Worm (Caenorhabditis elegans) whole organism, early embryonic: Measurements from ENCODE around the gene cyp-33C11.

Source experiments
- B0310.2 ChIP-seq: sonication (generic microtip); optimal IDR thresholded peaks from 2 replicates; lab custom pipeline; 2016; ENCODE audit warnings: mild to moderate bottlenecking, missing genetic modification characterization, missing compliant biosample characterization
- F13C5.2 ChIP-seq: sonication (generic microtip); optimal IDR thresholded peaks from 2 replicates; lab custom pipeline; 2017; ENCODE audit warnings: mild to moderate bottlenecking, missing genetic modification characterization, inconsistent platforms, missing compliant biosample characterization
- aly-1 ChIP-seq: sonication (generic microtip); optimal IDR thresholded peaks from 2 replicates; lab custom pipeline; 2016; ENCODE audit warnings: missing genetic modification characterization, missing compliant biosample characterization
- ama-1 ChIP-seq: fragments of 150-350 bp; optimal IDR thresholded peaks from 2 replicates; lab custom pipeline; 2014
- ceh-13 ChIP-seq: fragments of 200-800 bp; sonication (Bioruptor generic); optimal IDR thresholded peaks from 2 replicates; lab custom pipeline; 2018; ENCODE audit warnings: mild to moderate bottlenecking, missing genetic modification characterization, missing compliant biosample characterization
- ceh-36 ChIP-seq: sonication (generic microtip); optimal IDR thresholded peaks from 2 replicates; lab custom pipeline; 2016; ENCODE audit warnings: missing genetic modification characterization, inconsistent platforms, missing compliant biosample characterization
- ets-7 ChIP-seq: sonication (generic microtip); optimal IDR thresholded peaks from 2 replicates; lab custom pipeline; 2016; ENCODE audit warnings: missing genotype, missing genetic modification characterization, missing compliant biosample characterization
- flt-1 ChIP-seq: fragments of 200-800 bp; sonication (Bioruptor generic); IDR thresholded peaks from 2 replicates; pipeline ENCODE4 v1.3.6; 2022; ENCODE audit warnings: missing genetic modification characterization, missing compliant biosample characterization
- hmbx-1 ChIP-seq: sonication (generic microtip); optimal IDR thresholded peaks from 2 replicates; lab custom pipeline; 2016; ENCODE audit warnings: mild to moderate bottlenecking, missing genetic modification characterization, missing compliant biosample characterization
- hmg-4 ChIP-seq: fragments of 200-800 bp; sonication (Bioruptor generic); optimal IDR thresholded peaks from 2 replicates; lab custom pipeline; 2018; ENCODE audit warnings: mild to moderate bottlenecking, missing genetic modification characterization, missing compliant biosample characterization
- hnd-1 ChIP-seq: sonication (generic microtip); optimal IDR thresholded peaks from 2 replicates; lab custom pipeline; 2016; ENCODE audit warnings: missing genetic modification characterization, missing compliant biosample characterization
- pes-1 ChIP-seq: fragments of 200-800 bp; sonication (Bioruptor generic); IDR thresholded peaks from 2 replicates; pipeline ENCODE4 v1.3.6; 2022; ENCODE audit warnings: missing genetic modification reagents, missing genetic modification characterization, missing compliant biosample characterization
- scrt-1 ChIP-seq: fragments of 200-800 bp; sonication (Bioruptor generic); IDR thresholded peaks from 2 replicates; pipeline ENCODE4 v1.3.6; 2022; ENCODE audit warnings: missing genetic modification characterization, missing compliant biosample characterization
- sea-1 ChIP-seq: fragments of 200-800 bp; sonication (Bioruptor generic); conservative IDR thresholded peaks from 2 replicates; pipeline ENCODE4 v1.3.6; 2022; ENCODE audit warnings: missing genetic modification characterization, missing compliant biosample characterization
- tbx-11 ChIP-seq: fragments of 200-800 bp; sonication (Bioruptor generic); IDR thresholded peaks from 2 replicates; pipeline ENCODE4 v1.3.6; 2022; ENCODE audit warnings: missing genetic modification characterization, missing compliant biosample characterization
- tbx-37 ChIP-seq: fragments of 200-800 bp; sonication (Bioruptor generic); conservative IDR thresholded peaks from 2 replicates; pipeline ENCODE4 v1.3.6; 2022; ENCODE audit warnings: missing genetic modification reagents, missing genetic modification characterization, missing compliant biosample characterization
- tra-4 ChIP-seq: sonication (generic microtip); optimal IDR thresholded peaks from 2 replicates; lab custom pipeline; 2017; ENCODE audit warnings: missing genetic modification characterization, missing compliant biosample characterization

cyp-33C11 gene

ce11 chrV:727484-728351 is 14.9 kb upstream of the cyp-33C11 start, which contains the start of the genes icl-1 and srh-2:
Gene icl-1, minus strand, starts transcription at chrV:728004.
Gene srh-2, plus strand, starts transcription at chrV:728301.
- TF ChIP-seq aly-1 (no peak), ceh-13 (GFP tag; lab: Kevin White, UChicago) (no peak), flt-1 (GFP tag; lab: Robert Waterston, UW) (no peak), tra-4 (no peak), ama-1 (lab: Kevin White, UChicago) (no peak), scrt-1 (no peak), sea-1 (GFP tag; lab: Robert Waterston, UW) (no peak), tbx-37 (GFP tag; lab: Robert Waterston, UW) (no peak), pes-1 (no peak), F13C5.2 (tag; lab: Kevin White, UChicago) (no peak), tbx-11 (GFP tag; lab: Robert Waterston, UW) (no peak), ceh-36 (tag; lab: Kevin White, UChicago) (no peak), hmbx-1 (tag; lab: Kevin White, UChicago) (no peak), hmg-4 (GFP tag; lab: Kevin White, UChicago) (no peak), B0310.2 (tag; lab: Kevin White, UChicago) (no peak)

ce11 chrV:726573-727483 is 14.0 kb upstream of the cyp-33C11 start:
- no peak for TF ChIP-seq ceh-36 (tag; lab: Kevin White, UChicago)
- TF ChIP-seq tra-4, result no peak
- no peak for TF ChIP-seq F13C5.2 (tag; lab: Kevin White, UChicago)
- no peak for TF ChIP-seq aly-1
- TF ChIP-seq tbx-37 (GFP tag; lab: Robert Waterston, UW), result no peak
- TF ChIP-seq ets-7, result no peak
- no peak for TF ChIP-seq tbx-11 (GFP tag; lab: Robert Waterston, UW)
- no peak for TF ChIP-seq flt-1 (GFP tag; lab: Robert Waterston, UW)
- TF ChIP-seq ama-1 (lab: Kevin White, UChicago), result no peak
- no peak for TF ChIP-seq pes-1
- no peak for TF ChIP-seq hmg-4 (GFP tag; lab: Kevin White, UChicago)
- no peak for TF ChIP-seq scrt-1
- TF ChIP-seq ceh-13 (GFP tag; lab: Kevin White, UChicago), result no peak
- TF ChIP-seq hmbx-1 (tag; lab: Kevin White, UChicago), result no peak
- no peak for TF ChIP-seq sea-1 (GFP tag; lab: Robert Waterston, UW)
- TF ChIP-seq B0310.2 (tag; lab: Kevin White, UChicago), result no peak
- TF ChIP-seq hnd-1 (tag; lab: Kevin White, UChicago), result no peak

- no peak for TF ChIP-seq ceh-13 (GFP tag; lab: Kevin White, UChicago)
- no peak for TF ChIP-seq hmg-4 (GFP tag; lab: Kevin White, UChicago)
- TF ChIP-seq sea-1 (GFP tag; lab: Robert Waterston, UW), result no peak
- no peak for TF ChIP-seq F13C5.2 (tag; lab: Kevin White, UChicago)
- TF ChIP-seq aly-1, result peak; percentile 12
- TF ChIP-seq hmbx-1 (tag; lab: Kevin White, UChicago), result no peak
Measured at ce11 chrV:725807-726572, 13.2 kb upstream of the cyp-33C11 start.

ce11 chrV:724946-725806 is 12.4 kb upstream of the cyp-33C11 start:
- TF ChIP-seq ama-1 (lab: Kevin White, UChicago), result no peak
- no peak for TF ChIP-seq pes-1
- TF ChIP-seq tbx-11 (GFP tag; lab: Robert Waterston, UW), result no peak

ce11 chrV:724470-724890 is 11.7 kb upstream of the cyp-33C11 start:
- TF ChIP-seq pes-1 (no peak; the same call in 1 of the 2 replicates), hmg-4 (GFP tag; lab: Kevin White, UChicago) (no peak), scrt-1 (no peak), hnd-1 (tag; lab: Kevin White, UChicago) (no peak), ama-1 (lab: Kevin White, UChicago) (no peak), hmbx-1 (tag; lab: Kevin White, UChicago) (no peak), F13C5.2 (tag; lab: Kevin White, UChicago) (no peak), aly-1 (no peak), tra-4 (no peak), B0310.2 (tag; lab: Kevin White, UChicago) (no peak), tbx-11 (GFP tag; lab: Robert Waterston, UW) (no peak), sea-1 (GFP tag; lab: Robert Waterston, UW) (no peak), ceh-13 (GFP tag; lab: Kevin White, UChicago) (no peak), ets-7 (no peak)
